Fruit fly (Drosophila melanogaster): ENCODE measurements around the gene CG15356.

The CG15356 gene

DNA sequence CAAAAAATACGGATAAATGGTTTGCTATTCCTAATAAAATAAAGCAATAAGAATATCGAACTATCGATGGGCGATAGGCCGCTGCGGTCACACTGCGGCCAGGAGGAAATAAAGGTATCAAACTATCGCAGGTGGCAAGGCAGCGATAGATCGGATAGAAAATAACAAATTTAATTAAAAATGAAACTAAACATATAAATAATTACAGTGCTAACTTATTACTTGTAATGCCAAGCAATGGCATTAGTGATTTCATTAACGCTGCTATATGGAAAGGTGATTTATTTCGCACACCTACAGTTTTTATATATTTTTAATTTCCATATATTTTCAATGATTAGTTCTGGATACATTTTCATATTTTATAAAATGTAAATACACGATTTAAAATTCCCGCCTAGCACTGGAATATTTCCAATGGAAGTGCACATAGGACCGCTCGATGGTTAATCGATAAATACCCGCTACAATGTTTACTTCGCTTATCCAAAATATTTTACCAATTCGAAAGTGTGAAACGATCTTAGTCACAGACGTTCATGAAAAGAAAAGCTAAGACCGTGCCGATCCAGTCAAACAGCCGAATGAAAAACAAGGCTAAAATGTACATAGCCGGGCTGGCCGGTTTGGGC is at the start of gene CG15356, which contains the start of gene CG15362:
Gene CG15356, minus strand, starts transcription at position 48 of the 632 bp plus-strand sequence.
Gene CG15362, plus strand, starts transcription at position 469 of the 632 bp plus-strand sequence.
- TF ChIP-seq CG9705 (GFP tag; optimal IDR thresholded peaks at IDR 0.05), result peak; percentile 39
- no peak for TF ChIP-seq Dif (GFP tag; optimal IDR thresholded peaks at IDR 0.05; ENCODE audit: partially characterized antibody)
- peak; percentile 42 for TF ChIP-seq HLH106 (tag; optimal IDR thresholded peaks at IDR 0.05)
- TF ChIP-seq sv (GFP tag; optimal IDR thresholded peaks at IDR 0.05), result no peak
- no peak for TF ChIP-seq pan (optimal IDR thresholded peaks at IDR 0.05)
- no peak for TF ChIP-seq Rel (GFP tag; optimal IDR thresholded peaks at IDR 0.05)
- no peak for TF ChIP-seq Rel (tag; optimal IDR thresholded peaks at IDR 0.05)
- no peak for TF ChIP-seq tai (GFP tag; optimal IDR thresholded peaks at IDR 0.05)
- TF ChIP-seq usp (GFP tag; optimal IDR thresholded peaks at IDR 0.05), result no peak
- no peak for TF ChIP-seq Dfd (GFP tag; optimal IDR thresholded peaks at IDR 0.05)
- TF ChIP-seq Hnf4 (GFP tag; optimal IDR thresholded peaks at IDR 0.05), result no peak
- TF ChIP-seq lola (GFP tag; optimal IDR thresholded peaks at IDR 0.05), result no peak
- TF ChIP-seq Vsx2 (GFP tag; optimal IDR thresholded peaks at IDR 0.05; ENCODE audit: partially characterized antibody), result no peak
- TF ChIP-seq brk (GFP tag; optimal IDR thresholded peaks at IDR 0.05), result no peak
- TF ChIP-seq fru (GFP tag; optimal IDR thresholded peaks at IDR 0.05), result peak; percentile 13
- TF ChIP-seq sage (GFP tag; optimal IDR thresholded peaks at IDR 0.05), result peak; percentile 77
- TF ChIP-seq Hr83 (GFP tag; optimal IDR thresholded peaks at IDR 0.05; ENCODE audit: poor library complexity, severe bottlenecking), result peak; percentile 63
- TF ChIP-seq Jra (GFP tag; optimal IDR thresholded peaks at IDR 0.05), result no peak
- no peak for TF ChIP-seq ey (GFP tag; optimal IDR thresholded peaks at IDR 0.05)
- TF ChIP-seq CG32264 (GFP tag; optimal IDR thresholded peaks at IDR 0.05), result peak; percentile 14
- TF ChIP-seq Hr78 (GFP tag; optimal IDR thresholded peaks at IDR 0.05), result no peak
- peak; percentile 25 for TF ChIP-seq Sp1 (GFP tag; optimal IDR thresholded peaks at IDR 0.05)
- TF ChIP-seq dmrt93B (GFP tag; optimal IDR thresholded peaks at IDR 0.05), result no peak
- TF ChIP-seq foxo (GFP tag; optimal IDR thresholded peaks at IDR 0.05), result peak in 1 of 2 experiments; percentile 31
- TF ChIP-seq CrebA (GFP tag; optimal IDR thresholded peaks at IDR 0.05; ENCODE audit: borderline replicate concordance), result no peak
- peak; percentile 6 for TF ChIP-seq rgr (GFP tag; optimal IDR thresholded peaks at IDR 0.05)
- peak; percentile 48 for TF ChIP-seq woc (GFP tag; optimal IDR thresholded peaks at IDR 0.05)
- TF ChIP-seq Abd-B (GFP tag; optimal IDR thresholded peaks at IDR 0.05), result no peak
- TF ChIP-seq Mio (GFP tag; optimal IDR thresholded peaks at IDR 0.05), result no peak
- peak; percentile 57 for TF ChIP-seq h (GFP tag; optimal IDR thresholded peaks at IDR 0.05)
- TF ChIP-seq dl (GFP tag; optimal IDR thresholded peaks at IDR 0.05; ENCODE audit: insufficient read depth in 1 of 2, partially characterized antibody in 2 of 2), result no peak
- no peak for TF ChIP-seq jim (GFP tag; optimal IDR thresholded peaks at IDR 0.05)
- TF ChIP-seq psq (GFP tag; optimal IDR thresholded peaks at IDR 0.05), result no peak
- TF ChIP-seq Myc (optimal IDR thresholded peaks at IDR 0.05), result no peak
- no peak for TF ChIP-seq br (GFP tag; optimal IDR thresholded peaks at IDR 0.05)
- TF ChIP-seq N (GFP tag; optimal IDR thresholded peaks at IDR 0.05), result no peak
- no peak for TF ChIP-seq OdsH (GFP tag; optimal IDR thresholded peaks at IDR 0.05)
- no peak for TF ChIP-seq dsf (GFP tag; optimal IDR thresholded peaks at IDR 0.05; ENCODE audit: borderline replicate concordance)
- no peak for TF ChIP-seq GATAd (GFP tag; optimal IDR thresholded peaks at IDR 0.05)

DNA sequence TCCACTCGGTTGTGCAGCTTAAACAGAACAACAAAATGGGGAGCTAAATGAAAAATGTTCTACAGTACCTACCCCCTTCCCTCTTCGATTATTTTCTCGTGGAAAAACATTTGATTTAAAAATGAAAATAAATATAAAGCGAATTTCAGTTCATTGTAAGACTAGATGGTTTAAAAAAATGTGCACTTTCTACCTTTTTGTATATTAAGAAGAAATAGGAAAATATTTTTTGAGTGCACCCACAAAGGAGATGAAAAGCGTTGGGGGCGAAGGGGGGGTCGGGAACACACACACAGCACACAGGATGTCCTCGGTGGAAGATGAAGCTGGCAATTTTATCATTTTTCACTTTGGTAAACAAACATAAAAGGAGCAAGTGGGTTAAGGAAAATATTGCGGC is 42.3 kb upstream of the CG15356 start:
- no peak for TF ChIP-seq Rel (GFP tag; optimal IDR thresholded peaks at IDR 0.05)
- TF ChIP-seq Rel (tag; optimal IDR thresholded peaks at IDR 0.05), result no peak
- no peak for TF ChIP-seq woc (GFP tag; optimal IDR thresholded peaks at IDR 0.05)
- no peak for TF ChIP-seq dsf (GFP tag; optimal IDR thresholded peaks at IDR 0.05; ENCODE audit: borderline replicate concordance)
- TF ChIP-seq tai (GFP tag; optimal IDR thresholded peaks at IDR 0.05), result no peak
- no peak for TF ChIP-seq Hr83 (GFP tag; optimal IDR thresholded peaks at IDR 0.05; ENCODE audit: poor library complexity, severe bottlenecking)
- TF ChIP-seq Dfd (GFP tag; optimal IDR thresholded peaks at IDR 0.05), result no peak
- no peak for TF ChIP-seq CG32264 (GFP tag; optimal IDR thresholded peaks at IDR 0.05)
- no peak for TF ChIP-seq Dif (GFP tag; optimal IDR thresholded peaks at IDR 0.05; ENCODE audit: partially characterized antibody)
- TF ChIP-seq Mio (GFP tag; optimal IDR thresholded peaks at IDR 0.05), result no peak
- no peak for TF ChIP-seq dl (GFP tag; optimal IDR thresholded peaks at IDR 0.05; ENCODE audit: insufficient read depth in 1 of 2, partially characterized antibody in 2 of 2)
- no peak for TF ChIP-seq rgr (GFP tag; optimal IDR thresholded peaks at IDR 0.05)
- TF ChIP-seq Abd-B (GFP tag; optimal IDR thresholded peaks at IDR 0.05), result no peak
- TF ChIP-seq Hr78 (GFP tag; optimal IDR thresholded peaks at IDR 0.05), result no peak
- TF ChIP-seq lola (GFP tag; optimal IDR thresholded peaks at IDR 0.05), result no peak
- TF ChIP-seq ey (GFP tag; optimal IDR thresholded peaks at IDR 0.05), result no peak
- TF ChIP-seq CrebA (GFP tag; optimal IDR thresholded peaks at IDR 0.05; ENCODE audit: borderline replicate concordance), result no peak
- no peak for TF ChIP-seq Vsx2 (GFP tag; optimal IDR thresholded peaks at IDR 0.05; ENCODE audit: partially characterized antibody)
- TF ChIP-seq brk (GFP tag; optimal IDR thresholded peaks at IDR 0.05), result no peak
